Worm (Caenorhabditis elegans) whole organism, late embryonic: ENCODE results near the gene C44B9.2.

ENCODE experiments used
- C38D4.7 ChIP-seq: fragments of 200-800 bp; sonication (Bioruptor generic); optimal IDR thresholded peaks from 2 replicates; lab custom pipeline; 2018; ENCODE audit warnings: mild to moderate bottlenecking, missing genetic modification characterization, moderate library complexity, missing compliant biosample characterization
- F13H6.1 ChIP-seq: sonication (generic microtip); optimal IDR thresholded peaks from 2 replicates; lab custom pipeline; 2016; ENCODE audit warnings: missing genetic modification characterization, missing compliant biosample characterization
- K02D7.2 ChIP-seq: sonication (generic microtip); optimal IDR thresholded peaks from 2 replicates; lab custom pipeline; 2017; ENCODE audit warnings: mild to moderate bottlenecking, missing genetic modification characterization, missing compliant biosample characterization
- K09A11.1 ChIP-seq: sonication (generic microtip); optimal IDR thresholded peaks from 2 replicates; lab custom pipeline; 2017; ENCODE audit warnings: antibody characterized with exemption, mild to moderate bottlenecking, missing genetic modification characterization, missing compliant biosample characterization; ENCODE audit not compliant: insufficient read depth
- T23F11.4 ChIP-seq: fragments of 200-800 bp; sonication (Bioruptor generic); optimal IDR thresholded peaks from 2 replicates; lab custom pipeline; 2018; ENCODE audit warnings: mild to moderate bottlenecking, missing genetic modification characterization, missing compliant biosample characterization
- ama-1 ChIP-seq: fragments of 150-350 bp; optimal IDR thresholded peaks from 2 replicates; lab custom pipeline; 2014
- ceh-14 ChIP-seq: sonication (generic microtip); optimal IDR thresholded peaks from 2 replicates; lab custom pipeline; 2016; ENCODE audit warnings: missing genotype, missing genetic modification characterization, missing compliant biosample characterization
- ceh-18 ChIP-seq: sonication (generic microtip); optimal IDR thresholded peaks from 2 replicates; lab custom pipeline; 2016; ENCODE audit warnings: missing genetic modification characterization, missing compliant biosample characterization
- ceh-2 ChIP-seq: sonication (generic microtip); optimal IDR thresholded peaks from 2 replicates; lab custom pipeline; 2016; ENCODE audit warnings: missing genotype, missing genetic modification characterization, missing compliant biosample characterization
- ceh-22 ChIP-seq: sonication (generic microtip); optimal IDR thresholded peaks from 2 replicates; lab custom pipeline; 2017; ENCODE audit warnings: missing biosample characterization, missing genetic modification characterization
- ceh-24 ChIP-seq: sonication (generic microtip); optimal IDR thresholded peaks from 2 replicates; lab custom pipeline; 2016; ENCODE audit warnings: mild to moderate bottlenecking, missing genetic modification characterization, missing compliant biosample characterization
- ceh-30 ChIP-seq: fragments of 150-350 bp; optimal IDR thresholded peaks from 2 replicates; lab custom pipeline; 2014; ENCODE audit warnings: missing biosample characterization, missing genetic modification characterization
- ceh-31 ChIP-seq: sonication (generic microtip); optimal IDR thresholded peaks from 2 replicates; lab custom pipeline; 2016; ENCODE audit warnings: missing genetic modification characterization, missing compliant biosample characterization
- ceh-34 ChIP-seq: sonication (generic microtip); optimal IDR thresholded peaks from 2 replicates; lab custom pipeline; 2016; ENCODE audit warnings: mild to moderate bottlenecking, missing genetic modification characterization, missing compliant biosample characterization
- ceh-45 ChIP-seq: fragments of 200-800 bp; sonication (Bioruptor generic); IDR thresholded peaks from 2 replicates; pipeline ENCODE4 v1.3.6; 2022; ENCODE audit warnings: missing genetic modification reagents, missing genetic modification characterization, missing compliant biosample characterization
- ceh-48 ChIP-seq: sonication (generic microtip); optimal IDR thresholded peaks from 2 replicates; lab custom pipeline; 2016; ENCODE audit warnings: missing genetic modification characterization, inconsistent platforms, missing compliant biosample characterization
- elt-2 ChIP-seq: sonication (generic microtip); optimal IDR thresholded peaks from 2 replicates; lab custom pipeline; 2016; ENCODE audit warnings: missing genetic modification reagents, missing genetic modification characterization, missing compliant biosample characterization
- elt-4 ChIP-seq: sonication (generic microtip); optimal IDR thresholded peaks from 2 replicates; lab custom pipeline; 2016; ENCODE audit warnings: missing genetic modification characterization, missing compliant biosample characterization
- eyg-1 ChIP-seq: sonication (generic microtip); optimal IDR thresholded peaks from 2 replicates; lab custom pipeline; 2016; ENCODE audit warnings: missing genotype, missing genetic modification characterization, missing compliant biosample characterization
- hlh-13 ChIP-seq: fragments of 200-800 bp; sonication (Bioruptor generic); optimal IDR thresholded peaks from 2 replicates; lab custom pipeline; 2018; ENCODE audit warnings: mild to moderate bottlenecking, missing genetic modification characterization, missing compliant biosample characterization
- hlh-30 ChIP-seq: sonication (generic microtip); optimal IDR thresholded peaks from 2 replicates; lab custom pipeline; 2017; ENCODE audit warnings: antibody characterized with exemption, missing genetic modification characterization, missing compliant biosample characterization; ENCODE audit not compliant: insufficient read depth
- hlh-8 ChIP-seq: sonication (generic microtip); optimal IDR thresholded peaks from 2 replicates; lab custom pipeline; 2016; ENCODE audit warnings: missing genotype, missing genetic modification characterization, missing compliant biosample characterization
- lin-11 ChIP-seq: fragments of 200-800 bp; sonication (Bioruptor generic); optimal IDR thresholded peaks from 2 replicates; lab custom pipeline; 2018; ENCODE audit warnings: mild to moderate bottlenecking, missing genetic modification characterization, missing compliant biosample characterization
- nfya-1 ChIP-seq: sonication (generic microtip); optimal IDR thresholded peaks from 2 replicates; lab custom pipeline; 2017; ENCODE audit warnings: missing genetic modification characterization, mild to moderate bottlenecking, missing compliant biosample characterization, antibody characterized with exemption, moderate library complexity
- npax-4 ChIP-seq: sonication (generic microtip); optimal IDR thresholded peaks from 2 replicates; lab custom pipeline; 2016; ENCODE audit warnings: missing genetic modification characterization, missing compliant biosample characterization
- odd-2 ChIP-seq: sonication (generic microtip); optimal IDR thresholded peaks from 2 replicates; lab custom pipeline; 2017; ENCODE audit warnings: antibody characterized with exemption, mild to moderate bottlenecking, missing genetic modification characterization, missing compliant biosample characterization
- pat-9 ChIP-seq: fragments of 200-800 bp; sonication (Bioruptor generic); optimal IDR thresholded peaks from 2 replicates; lab custom pipeline; 2018; ENCODE audit warnings: mild to moderate bottlenecking, missing genetic modification characterization, moderate library complexity, missing compliant biosample characterization
- pha-2 ChIP-seq: sonication (generic microtip); optimal IDR thresholded peaks from 2 replicates; lab custom pipeline; 2017; ENCODE audit warnings: mild to moderate bottlenecking, missing genetic modification characterization, missing compliant biosample characterization
- pqm-1 ChIP-seq: sonication (generic microtip); optimal IDR thresholded peaks from 2 replicates; lab custom pipeline; 2016; ENCODE audit warnings: missing genetic modification characterization, missing compliant biosample characterization
- pros-1 ChIP-seq: fragments of 150-350 bp; optimal IDR thresholded peaks from 2 replicates; lab custom pipeline; 2014; ENCODE audit warnings: missing biosample characterization, missing genetic modification reagents, missing genetic modification characterization
- rnt-1 ChIP-seq: sonication (generic microtip); optimal IDR thresholded peaks from 2 replicates; lab custom pipeline; 2016; ENCODE audit warnings: missing genetic modification characterization, missing compliant biosample characterization
- sdc-2 ChIP-seq: sonication (generic microtip); optimal IDR thresholded peaks from 2 replicates; lab custom pipeline; 2016; ENCODE audit warnings: missing genotype, missing genetic modification characterization, missing compliant biosample characterization
- tbx-2 ChIP-seq: sonication (generic microtip); optimal IDR thresholded peaks from 2 replicates; lab custom pipeline; 2016; ENCODE audit warnings: missing genetic modification characterization, missing compliant biosample characterization
- tbx-7 ChIP-seq: sonication (generic microtip); optimal IDR thresholded peaks from 2 replicates; lab custom pipeline; 2016; ENCODE audit warnings: missing genotype, missing genetic modification characterization, missing compliant biosample characterization
- ttx-3 ChIP-seq: sonication (generic microtip); optimal IDR thresholded peaks from 2 replicates; lab custom pipeline; 2016; ENCODE audit warnings: missing genetic modification reagents, missing genetic modification characterization, missing compliant biosample characterization
- unc-3 ChIP-seq, 2 experiments: fragments of 200-800 bp in 1 of 2; sonication (Bioruptor generic) in 1 of 2; sonication (generic microtip) in 1 of 2; conservative IDR thresholded peaks in 1 of 2; optimal IDR thresholded peaks in 1 of 2; 2 replicates each; pipeline versions ENCODE4 v1.3.6 to Lab custom; 2016 to 2022; ENCODE audit warnings: missing compliant biosample characterization in 2 of 2, missing genetic modification characterization in 2 of 2, missing genetic modification reagents in 1 of 2
- unc-42 ChIP-seq: sonication (generic microtip); optimal IDR thresholded peaks from 2 replicates; lab custom pipeline; 2016; ENCODE audit warnings: missing genotype, missing genetic modification characterization, missing compliant biosample characterization
- unc-55 ChIP-seq: sonication (generic microtip); optimal IDR thresholded peaks from 2 replicates; lab custom pipeline; 2017; ENCODE audit warnings: missing biosample characterization, missing genetic modification reagents, missing genetic modification characterization
- unc-86 ChIP-seq: sonication (generic microtip); optimal IDR thresholded peaks from 2 replicates; lab custom pipeline; 2016; ENCODE audit warnings: missing genetic modification characterization, missing compliant biosample characterization

Gene C44B9.2

ce11 chrIII:10881462-10881861 is 6.2 kb downstream of the C44B9.2 start, which contains the start of gene athp-1:
TSS of gene athp-1 (plus strand) at chrIII:10881766.
- TF ChIP-seq lin-11 (tag; lab: Kevin White, UChicago) (no peak), K09A11.1 (no peak), pqm-1 (tag; lab: Kevin White, UChicago) (no peak), ceh-31 (no peak), ama-1 (lab: Kevin White, UChicago) (no peak), hlh-8 (tag; lab: Kevin White, UChicago) (no peak), ceh-22 (tag; lab: Kevin White, UChicago) (no peak), hlh-30 (tag; lab: Kevin White, UChicago) (no peak), ceh-24 (no peak)

DNA sequence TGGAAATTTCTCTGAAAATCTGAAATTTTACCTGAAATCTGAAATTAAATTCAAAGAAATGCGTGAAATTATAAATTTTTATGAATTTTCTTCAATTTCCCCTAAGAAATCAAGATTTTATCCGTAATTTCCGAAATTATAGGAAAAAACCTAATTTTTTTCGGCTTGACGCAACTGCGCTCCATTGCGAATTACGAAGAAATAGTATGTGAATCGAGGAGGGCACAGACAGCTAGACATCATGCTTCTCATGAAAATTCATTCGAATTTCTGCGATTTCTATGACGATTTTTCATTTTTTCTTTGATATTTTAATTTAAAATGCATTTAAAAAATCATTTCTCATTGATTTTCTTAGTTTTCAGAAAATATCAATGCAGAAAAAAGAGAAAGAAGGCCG is 6.8 kb downstream of the C44B9.2 start:
- TF ChIP-seq pat-9 (tag; lab: Kevin White, UChicago) (no peak), ceh-2 (tag; lab: Kevin White, UChicago) (no peak), tbx-2 (tag; lab: Kevin White, UChicago) (no peak), odd-2 (tag; lab: Kevin White, UChicago) (no peak), nfya-1 (tag; lab: Kevin White, UChicago) (peak; percentile 59), C38D4.7 (GFP tag; lab: Kevin White, UChicago) (no peak), ceh-30 (tag; lab: Kevin White, UChicago) (no peak), ceh-18 (peak; percentile 8), ceh-14 (tag; lab: Kevin White, UChicago) (no peak), rnt-1 (tag; lab: Kevin White, UChicago) (no peak), tbx-7 (tag; lab: Kevin White, UChicago) (no peak), pqm-1 (tag; lab: Kevin White, UChicago) (no peak), K02D7.2 (tag; lab: Kevin White, UChicago) (no peak), ceh-34 (tag; lab: Kevin White, UChicago) (no peak), ceh-48 (tag; lab: Kevin White, UChicago) (peak; percentile 9), pros-1 (tag; lab: Kevin White, UChicago) (no peak), ttx-3 (tag; lab: Kevin White, UChicago) (no peak), unc-42 (tag; lab: Kevin White, UChicago) (peak; percentile 87), npax-4 (tag; lab: Kevin White, UChicago) (no peak), pha-2 (tag; lab: Kevin White, UChicago) (no peak), eyg-1 (tag; lab: Kevin White, UChicago) (no peak), hlh-13 (GFP tag; lab: Kevin White, UChicago) (no peak), ceh-24 (no peak), ceh-31 (peak; percentile 39), ceh-22 (tag; lab: Kevin White, UChicago) (no peak), unc-86 (tag; lab: Kevin White, UChicago) (no peak), unc-3 (GFP tag; conservative IDR thresholded peaks at IDR 0.05; lab: Robert Waterston, UW) (no peak), unc-3 (tag; optimal IDR thresholded peaks at IDR 0.05; lab: Kevin White, UChicago) (no peak), unc-55 (GFP tag; lab: Kevin White, UChicago) (peak; percentile 24), T23F11.4 (no peak), F13H6.1 (no peak), elt-2 (tag; lab: Kevin White, UChicago) (no peak)

DNA sequence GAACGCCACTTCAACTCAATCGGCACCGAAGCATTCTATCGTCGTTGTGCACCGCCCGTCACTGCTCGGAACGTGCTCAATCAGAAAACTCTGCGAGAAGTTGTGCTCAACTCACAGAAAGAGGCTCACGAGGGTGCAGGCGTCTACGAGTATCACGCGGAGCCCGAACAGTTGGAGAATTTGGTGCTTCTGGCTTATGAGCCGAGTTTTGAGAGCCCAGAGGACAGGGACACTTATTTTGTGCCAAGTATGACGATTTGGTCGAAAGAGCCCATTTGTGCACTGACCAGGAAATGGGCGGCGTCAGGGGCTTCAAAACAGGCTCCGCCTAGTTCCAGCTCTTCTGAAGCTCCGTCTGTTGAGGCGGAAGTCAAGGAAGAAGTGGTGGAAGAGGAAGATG is 13.6 kb downstream of the C44B9.2 start:
- TF ChIP-seq ceh-18 (no peak), elt-4 (tag; lab: Kevin White, UChicago) (peak; percentile 16)

DNA sequence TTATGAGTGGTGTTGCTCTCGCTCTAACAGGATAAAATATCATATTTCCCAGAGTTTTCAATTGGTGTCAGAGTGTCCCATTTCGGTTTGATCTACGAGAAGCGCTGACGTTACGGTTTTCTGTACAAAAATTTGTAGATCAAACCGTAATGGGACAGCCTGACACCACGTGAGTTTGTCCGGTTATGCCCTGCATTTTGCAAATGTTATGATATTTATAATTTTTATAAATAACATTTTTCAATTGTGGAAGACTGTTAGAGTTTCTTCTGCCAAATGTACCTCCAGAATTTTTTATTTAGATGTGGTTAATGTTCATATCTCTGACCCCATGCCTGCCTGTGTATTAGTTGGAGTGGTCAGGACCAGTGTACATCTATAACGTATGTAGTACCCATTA is 19.0 kb downstream of the C44B9.2 start, which contains the start of gene fbxb-87:
fbxb-87 (plus strand) TSS at position 301 of the 400 bp plus-strand sequence.
- TF ChIP-seq pqm-1 (tag; lab: Kevin White, UChicago) = no peak
- no peak for TF ChIP-seq tbx-2 (tag; lab: Kevin White, UChicago)
- TF ChIP-seq ceh-14 (tag; lab: Kevin White, UChicago) = no peak
- TF ChIP-seq ceh-45 (GFP tag; lab: Robert Waterston, UW) = no peak
- TF ChIP-seq sdc-2 (tag; lab: Kevin White, UChicago) = no peak
- TF ChIP-seq ceh-34 (tag; lab: Kevin White, UChicago) = no peak
